Worm (Caenorhabditis elegans) whole organism, young adult: ENCODE measurements around the gene nucb-1.

Source experiments
- T26A5.8 ChIP-seq: sonication (generic microtip); optimal IDR thresholded peaks from 2 replicates; lab custom pipeline; 2016; ENCODE audit warnings: missing genetic modification characterization, missing compliant biosample characterization
- ama-1 ChIP-seq, 3 experiments: fragments of 150-350 bp in 1 of 3; sonication (generic microtip) in 2 of 3; optimal IDR thresholded peaks; 2 replicates each; lab custom pipeline; 2014 to 2018; ENCODE audit warnings: missing biosample characterization in 2 of 3, missing genetic modification characterization in 2 of 3, missing genetic modification reagents in 2 of 3
- mcd-1 ChIP-seq: fragments of 200-800 bp; sonication (Bioruptor generic); IDR thresholded peaks from 2 replicates; pipeline ENCODE4 v1.3.6; 2022; ENCODE audit warnings: missing genetic modification reagents, missing genetic modification characterization, missing compliant biosample characterization
- mes-4 ChIP-seq: sonication (generic microtip); optimal IDR thresholded peaks from 2 replicates; lab custom pipeline; 2016; ENCODE audit warnings: missing genotype, missing genetic modification characterization, missing compliant biosample characterization
- nfyb-1 ChIP-seq: fragments of 200-800 bp; sonication (Bioruptor generic); IDR thresholded peaks from 2 replicates; pipeline ENCODE4 v1.3.6; 2022; ENCODE audit warnings: missing genetic modification reagents, missing genetic modification characterization, missing compliant biosample characterization

DNA sequence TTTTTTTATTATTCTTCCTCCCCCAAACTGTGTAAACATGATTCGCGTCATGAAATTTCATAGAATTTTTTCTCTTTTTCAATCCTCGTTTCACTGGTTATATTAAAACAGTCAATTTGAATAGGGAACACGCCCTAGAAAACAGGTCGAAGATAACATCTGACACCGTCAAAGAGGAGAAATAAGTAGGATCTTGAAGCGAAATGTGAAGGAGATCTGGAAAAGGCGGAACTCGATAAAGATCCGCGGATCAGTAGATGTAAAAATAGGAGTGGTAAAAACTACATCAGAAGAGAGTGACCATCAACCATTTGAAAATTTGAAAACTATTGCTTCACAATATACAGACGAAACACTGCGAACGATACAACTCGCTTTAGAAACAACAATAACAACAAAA lies 29.7 kb downstream of the nucb-1 start:
- no peak for TF ChIP-seq mcd-1
- TF ChIP-seq mes-4: no peak
- no peak for TF ChIP-seq T26A5.8 (tag; lab: Kevin White, UChicago)
- TF ChIP-seq ama-1 (optimal IDR thresholded peaks at IDR 0.05; lab: Kevin White, UChicago): no peak
- TF ChIP-seq ama-1 (GFP tag; optimal IDR thresholded peaks at IDR 0.05; lab: Kevin White, UChicago): no peak
- no peak for TF ChIP-seq nfyb-1 (GFP tag; lab: Robert Waterston, UW)
